Worm (Caenorhabditis elegans) whole organism, midembryonic: ENCODE measurements around the gene C34C6.10.

ENCODE experiments used
- T22C8.4 ChIP-seq: fragments of 200-800 bp; sonication (Bioruptor generic); IDR thresholded peaks from 2 replicates; pipeline ENCODE4 v1.3.6; 2022; ENCODE audit warnings: missing genetic modification characterization, missing compliant biosample characterization
- med-1 ChIP-seq: sonication (generic microtip); optimal IDR thresholded peaks from 2 replicates; lab custom pipeline; 2017; ENCODE audit warnings: missing genetic modification characterization, mild to moderate bottlenecking, missing compliant biosample characterization, antibody characterized with exemption, missing genetic modification reagents; ENCODE audit not compliant: insufficient read depth
- ztf-23 ChIP-seq: fragments of 200-800 bp; sonication (Bioruptor generic); IDR thresholded peaks from 2 replicates; pipeline ENCODE4 v1.3.6; 2022; ENCODE audit warnings: missing genetic modification reagents, missing genetic modification characterization, missing compliant biosample characterization
- ztf-29 ChIP-seq: fragments of 200-800 bp; sonication (Bioruptor generic); IDR thresholded peaks from 2 replicates; pipeline ENCODE4 v1.3.6; 2022; ENCODE audit warnings: missing genetic modification reagents, missing genetic modification characterization, missing compliant biosample characterization

DNA sequence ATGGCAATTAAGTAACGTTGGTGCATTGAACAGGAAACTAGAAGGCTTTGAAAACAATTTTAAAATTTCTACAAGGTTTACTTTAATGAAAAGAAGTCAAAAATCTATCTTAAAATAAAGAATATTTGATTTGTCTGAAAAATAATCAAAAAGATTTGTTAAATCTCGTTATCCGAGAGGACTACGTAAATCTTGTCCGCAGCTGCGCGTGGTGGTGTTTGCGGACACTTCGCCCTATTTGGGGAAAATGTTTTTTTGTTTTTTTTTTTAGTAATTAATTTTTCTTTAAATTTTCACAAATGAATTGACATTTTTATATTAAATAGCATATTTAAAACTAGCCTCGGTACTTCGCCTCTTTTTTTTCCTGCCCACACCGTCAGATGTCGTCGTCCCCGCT is 11.8 kb downstream of the C34C6.10 start:
- TF ChIP-seq ztf-29 (no peak), T22C8.4 (GFP tag; lab: Robert Waterston, UW) (no peak), ztf-23 (GFP tag; lab: Robert Waterston, UW) (no peak), med-1 (GFP tag; lab: Kevin White, UChicago) (no peak)
